Worm (Caenorhabditis elegans): ENCODE results near the gene fis-2.

fis-2 gene

ce11 chrX:8286164-8286563, 1.1 kb upstream of the fis-2 start:
- TF ChIP-seq nhr-90 (tag; optimal IDR thresholded peaks at IDR 0.05; ENCODE audit: poor library complexity): no peak
- no peak for TF ChIP-seq lir-3 (tag; optimal IDR thresholded peaks at IDR 0.05; ENCODE audit: poor library complexity)
- no peak for TF ChIP-seq vab-15 (tag; optimal IDR thresholded peaks at IDR 0.05)
- no peak for TF ChIP-seq elt-3 (tag; optimal IDR thresholded peaks at IDR 0.05)
- no peak for TF ChIP-seq nhr-237 (tag; optimal IDR thresholded peaks at IDR 0.05)
- TF ChIP-seq hlh-17 (GFP tag; optimal IDR thresholded peaks at IDR 0.05; ENCODE audit: borderline replicate concordance): no peak
- TF ChIP-seq mab-9 (GFP tag; IDR thresholded peaks at IDR 0.05): no peak
- TF ChIP-seq nhr-19 (GFP tag; conservative IDR thresholded peaks at IDR 0.05): no peak
- no peak for TF ChIP-seq mdl-1 (tag; optimal IDR thresholded peaks at IDR 0.05)
- TF ChIP-seq zip-4 (GFP tag; optimal IDR thresholded peaks at IDR 0.05): peak; percentile 18
- peak; percentile 73 for TF ChIP-seq skn-1 (tag; optimal IDR thresholded peaks at IDR 0.05)
- no peak for TF ChIP-seq rnt-1 (tag; optimal IDR thresholded peaks at IDR 0.05)
- TF ChIP-seq egl-13 (tag; optimal IDR thresholded peaks at IDR 0.05): no peak

ce11 chrX:8284003-8284402, 1.0 kb downstream of the fis-2 start:
- no peak for TF ChIP-seq F16B12.6 (tag; optimal IDR thresholded peaks at IDR 0.05)
- no peak for TF ChIP-seq nhr-71 (tag; optimal IDR thresholded peaks at IDR 0.05)
- no peak for TF ChIP-seq mep-1 (tag; optimal IDR thresholded peaks at IDR 0.05)
- TF ChIP-seq blmp-1 (tag; optimal IDR thresholded peaks at IDR 0.05): no peak
- no peak for TF ChIP-seq C34B4.2 (tag; optimal IDR thresholded peaks at IDR 0.05)
- TF ChIP-seq elt-2 (tag; optimal IDR thresholded peaks at IDR 0.05): no peak
- no peak for TF ChIP-seq dsc-1 (tag; optimal IDR thresholded peaks at IDR 0.05)
- TF ChIP-seq nhr-19 (GFP tag; conservative IDR thresholded peaks at IDR 0.05): no peak
- TF ChIP-seq lin-15B (tag; optimal IDR thresholded peaks at IDR 0.05): no peak
- no peak for TF ChIP-seq nhr-84 (tag; optimal IDR thresholded peaks at IDR 0.05)
- TF ChIP-seq nhr-47 (tag; optimal IDR thresholded peaks at IDR 0.05): no peak
- no peak for TF ChIP-seq sox-4 (tag; optimal IDR thresholded peaks at IDR 0.05)

- TF ChIP-seq snu-23 (GFP tag; optimal IDR thresholded peaks at IDR 0.05) (no peak), nhr-12 (tag; optimal IDR thresholded peaks at IDR 0.05) (no peak), mab-9 (GFP tag; IDR thresholded peaks at IDR 0.05) (no peak), efl-1 (optimal IDR thresholded peaks at IDR 0.05) (no peak), efl-1 (GFP tag; optimal IDR thresholded peaks at IDR 0.05 in 1 of 2) (peak in 1 of 2 experiments; percentile 55), nhr-85 (tag) (peak; percentile 26)
These were observed 8.0 kb downstream of the fis-2 start for ce11 chrX:8276984-8277383.

ce11 chrX:8276333-8276732, 8.7 kb downstream of the fis-2 start:
- TF ChIP-seq aly-2 (tag; optimal IDR thresholded peaks at IDR 0.05) (no peak), blmp-1 (tag; optimal IDR thresholded peaks at IDR 0.05) (peak; percentile 91), dsc-1 (tag; optimal IDR thresholded peaks at IDR 0.05) (peak; percentile 17), lsy-2 (tag; optimal IDR thresholded peaks at IDR 0.05) (no peak), nhr-47 (tag; optimal IDR thresholded peaks at IDR 0.05) (peak; percentile 16), snu-23 (GFP tag; optimal IDR thresholded peaks at IDR 0.05) (peak; percentile 7), efl-1 (optimal IDR thresholded peaks at IDR 0.05) (no peak), efl-1 (GFP tag; optimal IDR thresholded peaks at IDR 0.05 in 1 of 2) (peak in 1 of 2 experiments; percentile 5), nhr-20 (tag; optimal IDR thresholded peaks at IDR 0.05) (no peak), hpl-2 (GFP tag; optimal IDR thresholded peaks at IDR 0.05) (no peak), lin-14 (GFP tag; optimal IDR thresholded peaks at IDR 0.05) (peak; percentile 64), mep-1 (tag; optimal IDR thresholded peaks at IDR 0.05) (peak; percentile 3), nhr-71 (tag; optimal IDR thresholded peaks at IDR 0.05) (peak; percentile 12), dpl-1 (GFP tag; optimal IDR thresholded peaks at IDR 0.05) (no peak), grh-1 (GFP tag; IDR thresholded peaks at IDR 0.05) (no peak), mef-2 (tag; optimal IDR thresholded peaks at IDR 0.05) (no peak)

Measured in whole organism, L1 larva.